Fruit fly (Drosophila melanogaster) whole organism, embryonic: ENCODE measurements around the gene CG1233.

ENCODE experiments used
- Bdp1 ChIP-seq: fragments of 200-800 bp; sonication (Bioruptor generic); optimal IDR thresholded peaks from 3 replicates; lab custom pipeline; 2016; ENCODE audit warnings: missing biosample characterization, missing genetic modification characterization
- Bgb ChIP-seq: fragments of 200-800 bp; sonication (Bioruptor generic); IDR thresholded peaks from 2 replicates; pipeline ENCODE4 v1.3.6; 2022; ENCODE audit warnings: missing biosample characterization, missing genetic modification characterization; ENCODE audit not compliant: partially characterized antibody
- CG10147 ChIP-seq: fragments of 200-800 bp; sonication (Bioruptor generic); optimal IDR thresholded peaks from 2 replicates; lab custom pipeline; 2019; ENCODE audit warnings: missing biosample characterization, mild to moderate bottlenecking, missing genetic modification characterization, moderate library complexity
- CG1024 ChIP-seq: fragments of 200-800 bp; sonication (Bioruptor generic); IDR thresholded peaks from 2 replicates; pipeline ENCODE4 v1.3.6; 2022; ENCODE audit warnings: missing biosample characterization, missing genetic modification characterization
- CG11560 ChIP-seq: fragments of 200-800 bp; sonication (Bioruptor generic); IDR thresholded peaks from 3 replicates; pipeline ENCODE4 v1.3.6; 2022; ENCODE audit warnings: missing biosample characterization, missing genetic modification characterization
- CG15011 ChIP-seq: fragments of 200-800 bp; sonication (Bioruptor generic); optimal IDR thresholded peaks from 3 replicates; lab custom pipeline; 2018; ENCODE audit warnings: missing biosample characterization, mild to moderate bottlenecking, missing genetic modification characterization
- CG15479 ChIP-seq: fragments of 200-800 bp; sonication (Bioruptor generic); optimal IDR thresholded peaks from 3 replicates; lab custom pipeline; 2019; ENCODE audit warnings: missing biosample characterization, mild to moderate bottlenecking, missing genetic modification characterization, moderate library complexity
- CG17328 ChIP-seq: fragments of 200-800 bp; sonication (Bioruptor generic); IDR thresholded peaks from 2 replicates; pipeline ENCODE4 v1.3.6; 2022; ENCODE audit warnings: missing biosample characterization, missing genetic modification characterization
- CG2199 ChIP-seq: fragments of 200-800 bp; sonication (Bioruptor generic); IDR thresholded peaks from 3 replicates; pipeline ENCODE4 v1.3.6; 2022; ENCODE audit warnings: missing biosample characterization, missing genetic modification characterization
- CG31224 ChIP-seq: fragments of 200-800 bp; sonication (Bioruptor generic); IDR thresholded peaks from 2 replicates; pipeline ENCODE4 v1.3.6; 2022; ENCODE audit warnings: missing biosample characterization, missing genetic modification characterization
- CG42726 ChIP-seq: fragments of 200-800 bp; sonication (Bioruptor generic); IDR thresholded peaks from 2 replicates; pipeline ENCODE4 v1.3.6; 2022; ENCODE audit warnings: missing biosample characterization, missing genetic modification characterization; ENCODE audit not compliant: partially characterized antibody
- CG4617 ChIP-seq: fragments of 200-800 bp; sonication (Bioruptor generic); optimal IDR thresholded peaks from 3 replicates; lab custom pipeline; 2016; ENCODE audit warnings: missing biosample characterization, missing genetic modification characterization, borderline replicate concordance
- CG6272 ChIP-seq: fragments of 200-800 bp; sonication (Bioruptor generic); IDR thresholded peaks from 2 replicates; pipeline ENCODE4 v1.3.6; 2022; ENCODE audit warnings: missing biosample characterization, missing genetic modification characterization
- CG7928 ChIP-seq: fragments of 200-800 bp; sonication (Bioruptor generic); optimal IDR thresholded peaks from 2 replicates; lab custom pipeline; 2017; ENCODE audit warnings: missing biosample characterization, mild to moderate bottlenecking, missing genetic modification characterization
- CG9437 ChIP-seq: fragments of 200-800 bp; sonication (Bioruptor generic); optimal IDR thresholded peaks from 2 replicates; lab custom pipeline; 2018; ENCODE audit warnings: missing biosample characterization, mild to moderate bottlenecking, missing genetic modification characterization
- CoRest ChIP-seq: fragments of 200-800 bp; sonication (Bioruptor generic); optimal IDR thresholded peaks from 3 replicates; lab custom pipeline; 2018; ENCODE audit warnings: missing biosample characterization, mild to moderate bottlenecking, missing genetic modification characterization, moderate library complexity
- D19B ChIP-seq: fragments of 200-800 bp; sonication (Bioruptor generic); optimal IDR thresholded peaks from 2 replicates; lab custom pipeline; 2017; ENCODE audit warnings: missing biosample characterization, mild to moderate bottlenecking, missing genetic modification characterization
- Dbx ChIP-seq: fragments of 200-800 bp; sonication (Bioruptor generic); IDR thresholded peaks from 3 replicates; pipeline ENCODE4 v1.3.6; 2022; ENCODE audit warnings: missing biosample characterization, missing genetic modification characterization
- Dll ChIP-seq: fragments of 200-800 bp; sonication (Bioruptor generic); IDR thresholded peaks from 4 replicates; pipeline ENCODE4 v1.3.6; 2022; ENCODE audit warnings: missing biosample characterization, missing genetic modification characterization; ENCODE audit not compliant: partially characterized antibody
- Doc3 ChIP-seq: fragments of 200-800 bp; sonication (Bioruptor generic); IDR thresholded peaks from 3 replicates; pipeline ENCODE4 v1.3.6; 2022; ENCODE audit warnings: missing biosample characterization, missing genetic modification characterization; ENCODE audit not compliant: partially characterized antibody
- E2f2 ChIP-seq: fragments of 200-800 bp; sonication (Bioruptor generic); IDR thresholded peaks from 2 replicates; pipeline ENCODE4 v1.3.6; 2022; ENCODE audit warnings: missing biosample characterization, missing genetic modification characterization
- Ets97D ChIP-seq: fragments of 200-800 bp; sonication (Bioruptor generic); optimal IDR thresholded peaks from 3 replicates; lab custom pipeline; 2016; ENCODE audit warnings: missing biosample characterization, missing genetic modification characterization
- HHEX ChIP-seq: fragments of 200-800 bp; sonication (Bioruptor generic); optimal IDR thresholded peaks from 3 replicates; lab custom pipeline; 2017; ENCODE audit warnings: missing biosample characterization, mild to moderate bottlenecking, missing genetic modification characterization, missing genetic modification reagents
- Kr ChIP-seq: fragments of 200-800 bp; sonication (Bioruptor generic); optimal IDR thresholded peaks from 2 replicates; lab custom pipeline; 2017; ENCODE audit warnings: missing biosample characterization, mild to moderate bottlenecking, missing genetic modification characterization
- Lhr ChIP-seq: fragments of 200-800 bp; sonication (Bioruptor generic); optimal IDR thresholded peaks from 3 replicates; lab custom pipeline; 2017; ENCODE audit warnings: mild to moderate bottlenecking, missing biosample characterization, missing genetic modification reagents, missing genetic modification characterization
- TFAM ChIP-seq: fragments of 200-800 bp; sonication (Bioruptor generic); optimal IDR thresholded peaks from 2 replicates; lab custom pipeline; 2017; ENCODE audit warnings: missing biosample characterization, missing genetic modification characterization, inconsistent platforms
- ase ChIP-seq: fragments of 200-800 bp; sonication (Bioruptor generic); IDR thresholded peaks from 3 replicates; pipeline ENCODE4 v1.3.6; 2022; ENCODE audit warnings: missing biosample characterization, missing genetic modification characterization
- bcd ChIP-seq: fragments of 200-800 bp; sonication (Bioruptor generic); optimal IDR thresholded peaks from 2 replicates; lab custom pipeline; 2017; ENCODE audit warnings: missing biosample characterization, mild to moderate bottlenecking, missing genetic modification characterization
- da ChIP-seq: fragments of 200-800 bp; sonication (Bioruptor generic); optimal IDR thresholded peaks from 2 replicates; lab custom pipeline; 2016; ENCODE audit warnings: missing biosample characterization, missing genetic modification characterization
- danr ChIP-seq: fragments of 200-800 bp; sonication (Bioruptor generic); IDR thresholded peaks from 2 replicates; pipeline ENCODE4 v1.3.6; 2022; ENCODE audit warnings: missing biosample characterization, missing genetic modification characterization
- dati ChIP-seq: fragments of 200-800 bp; sonication (Bioruptor generic); IDR thresholded peaks from 2 replicates; pipeline ENCODE4 v1.3.6; 2022; ENCODE audit warnings: missing biosample characterization, missing genetic modification characterization
- dm ChIP-seq: fragments of 200-800 bp; sonication (Bioruptor generic); optimal IDR thresholded peaks from 3 replicates; lab custom pipeline; 2016; ENCODE audit warnings: missing biosample characterization, missing genetic modification characterization
- hbn ChIP-seq: fragments of 200-800 bp; sonication (Bioruptor generic); IDR thresholded peaks from 2 replicates; pipeline ENCODE4 v1.3.6; 2022; ENCODE audit warnings: missing biosample characterization, missing genetic modification characterization; ENCODE audit not compliant: partially characterized antibody
- knrl ChIP-seq: fragments of 200-800 bp; sonication (Bioruptor generic); IDR thresholded peaks from 3 replicates; pipeline ENCODE4 v1.3.6; 2022; ENCODE audit warnings: missing biosample characterization, missing genetic modification characterization; ENCODE audit not compliant: partially characterized antibody
- lab ChIP-seq: fragments of 200-800 bp; sonication (Bioruptor generic); optimal IDR thresholded peaks from 3 replicates; lab custom pipeline; 2017; ENCODE audit warnings: missing biosample characterization, missing genetic modification characterization, mild to moderate bottlenecking, moderate library complexity, missing genetic modification reagents
- nau ChIP-seq: fragments of 200-800 bp; sonication (Bioruptor generic); optimal IDR thresholded peaks from 3 replicates; lab custom pipeline; 2017; ENCODE audit warnings: missing biosample characterization, mild to moderate bottlenecking, missing genetic modification characterization, missing genetic modification reagents
- nerfin-2 ChIP-seq: fragments of 200-800 bp; sonication (Bioruptor generic); IDR thresholded peaks from 2 replicates; pipeline ENCODE4 v1.3.6; 2022; ENCODE audit warnings: missing biosample characterization, missing genetic modification characterization; ENCODE audit not compliant: partially characterized antibody
- onecut ChIP-seq: fragments of 200-800 bp; sonication (Bioruptor generic); IDR thresholded peaks from 2 replicates; pipeline ENCODE4 v1.3.6; 2022; ENCODE audit warnings: missing biosample characterization, missing genetic modification characterization
- prd ChIP-seq, 3 experiments: fragments of >200 bp in 2 of 3; fragments of 200-800 bp in 1 of 3; sonication (Bioruptor generic) in 1 of 3; optimal IDR thresholded peaks in 2 of 3; IDR thresholded peaks in 1 of 3; 2 replicates in 2 of 3; 3 replicates in 1 of 3; pipeline versions ENCODE4 v1.3.6 to Lab custom; 2017 to 2022; ENCODE audit warnings: missing biosample characterization in 1 of 3, missing genetic modification characterization in 1 of 3
- rib ChIP-seq: fragments of 200-800 bp; sonication (Bioruptor generic); IDR thresholded peaks from 2 replicates; pipeline ENCODE4 v1.3.6; 2022; ENCODE audit warnings: missing biosample characterization, missing genetic modification characterization
- sisA ChIP-seq: fragments of 200-800 bp; sonication (Bioruptor generic); IDR thresholded peaks from 2 replicates; pipeline ENCODE4 v1.3.6; 2022; ENCODE audit warnings: missing biosample characterization, missing genetic modification characterization
- so ChIP-seq: fragments of 200-800 bp; sonication (Bioruptor generic); IDR thresholded peaks from 3 replicates; pipeline ENCODE4 v1.3.6; 2022; ENCODE audit warnings: missing biosample characterization, missing genetic modification characterization
- sob ChIP-seq: fragments of 200-800 bp; sonication (Bioruptor generic); IDR thresholded peaks from 2 replicates; pipeline ENCODE4 v1.3.6; 2022; ENCODE audit warnings: missing biosample characterization, missing genetic modification characterization
- tio ChIP-seq: fragments of 200-800 bp; sonication (Bioruptor generic); optimal IDR thresholded peaks from 2 replicates; lab custom pipeline; 2017; ENCODE audit warnings: missing biosample characterization, missing genetic modification characterization, inconsistent platforms
- trh ChIP-seq: fragments of 200-800 bp; sonication (Bioruptor generic); optimal IDR thresholded peaks from 2 replicates; lab custom pipeline; 2016; ENCODE audit warnings: missing biosample characterization, missing genetic modification characterization
- unpg ChIP-seq: fragments of 200-800 bp; sonication (Bioruptor generic); optimal IDR thresholded peaks from 3 replicates; lab custom pipeline; 2018; ENCODE audit warnings: missing biosample characterization, mild to moderate bottlenecking, missing genetic modification characterization, moderate library complexity
- vnd ChIP-seq: fragments of 200-800 bp; sonication (Bioruptor generic); IDR thresholded peaks from 3 replicates; pipeline ENCODE4 v1.3.6; 2022; ENCODE audit warnings: missing biosample characterization, missing genetic modification characterization; ENCODE audit not compliant: partially characterized antibody

Gene CG1233

DNA sequence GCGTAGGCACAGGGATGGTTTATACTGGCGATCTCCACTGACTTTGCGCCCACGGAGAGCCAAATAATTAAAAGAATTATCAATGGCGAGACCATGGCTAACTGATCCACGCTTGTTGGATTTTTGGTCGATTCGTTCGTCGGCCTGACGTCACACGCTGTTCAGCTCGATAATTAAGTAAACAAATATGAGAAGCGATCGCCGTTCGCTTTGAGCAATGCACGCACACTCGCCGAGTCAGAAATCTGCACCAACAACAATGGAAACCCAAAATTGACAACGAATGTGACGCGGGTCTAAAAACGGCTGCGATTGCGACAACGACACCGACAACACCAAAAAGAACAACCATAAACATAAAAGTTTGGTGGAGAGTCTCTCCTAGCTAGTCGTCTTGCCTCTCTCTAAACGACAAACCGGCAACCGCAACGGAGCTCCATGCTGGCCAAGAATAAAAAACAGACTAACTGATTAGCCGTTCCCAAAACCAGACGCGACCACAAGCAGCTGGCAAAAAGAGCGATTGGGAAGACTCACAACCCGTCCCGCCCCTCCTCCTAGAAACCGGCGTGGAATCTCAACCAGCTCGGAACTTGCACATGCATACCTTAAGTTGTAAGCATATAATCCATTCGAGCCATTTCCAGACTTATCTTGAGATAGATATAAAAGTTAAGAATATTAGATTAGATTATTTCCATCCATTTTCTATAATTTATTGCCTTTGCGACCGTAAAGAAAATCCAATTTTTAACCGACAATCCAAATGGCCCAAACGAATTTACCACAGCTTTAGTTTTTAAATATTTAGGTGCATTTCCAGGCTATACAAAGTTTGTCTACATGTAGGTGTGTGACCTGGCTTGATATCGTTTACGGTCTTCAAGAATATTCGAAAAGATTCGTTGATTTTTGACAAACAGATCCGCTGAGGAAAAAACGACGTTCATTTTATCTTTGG is 29.1 kb upstream of the CG1233 start, which contains the start of gene mthl9 (continued):
- TF ChIP-seq E2f2 (GFP tag; lab: Robert Waterston, UW) (peak; percentile 40; the same call in 1 of the 2 replicates), ase (no peak), prd (optimal IDR thresholded peaks at IDR 0.05; lab: Kevin White, UChicago) (no peak), prd (GFP tag; IDR thresholded peaks at IDR 0.05; lab: Robert Waterston, UW) (no peak), CG15479 (GFP tag; lab: Kevin White, UChicago) (no peak), Bdp1 (peak; percentile 2), Doc3 (no peak), knrl (GFP tag; lab: Robert Waterston, UW) (no peak), sob (GFP tag; lab: Robert Waterston, UW) (no peak; the same call in 1 of the 2 replicates), rib (GFP tag; lab: Robert Waterston, UW) (peak; percentile 33; the same call in 1 of the 2 replicates), unpg (no peak), CG31224 (GFP tag; lab: Robert Waterston, UW) (no peak), nerfin-2 (GFP tag; lab: Robert Waterston, UW) (no peak), lab (GFP tag; lab: Kevin White, UChicago) (no peak), onecut (0 out of 2 replicates have a peak, but pooled peaks have one; percentile 11), sisA (GFP tag; lab: Robert Waterston, UW) (no peak), hbn (GFP tag; lab: Robert Waterston, UW) (peak; percentile 49; the same call in 1 of the 2 replicates), CG9437 (GFP tag; lab: Kevin White, UChicago) (no peak), nau (GFP tag; lab: Kevin White, UChicago) (peak; percentile 45), Dll (GFP tag; lab: Robert Waterston, UW) (no peak), danr (no peak), bcd (GFP tag; lab: Kevin White, UChicago) (no peak), CG1024 (GFP tag; lab: Robert Waterston, UW) (no peak), TFAM (GFP tag; lab: Kevin White, UChicago) (no peak), CG17328 (no peak; the same call in 1 of the 2 replicates), D19B (GFP tag; lab: Kevin White, UChicago) (no peak), Lhr (GFP tag; lab: Kevin White, UChicago) (no peak), CG10147 (peak; percentile 27), da (GFP tag; lab: Kevin White, UChicago) (no peak), tio (no peak), dati (GFP tag; lab: Robert Waterston, UW) (no peak), so (GFP tag; lab: Robert Waterston, UW) (peak; percentile 74; the same call in 2 of the 3 replicates), CG4617 (GFP tag; lab: Kevin White, UChicago) (no peak), Kr (no peak), trh (no peak), Dbx (GFP tag; lab: Robert Waterston, UW) (0 out of 3 replicates have a peak, but pooled peaks have one; percentile 19), Ets97D (GFP tag; lab: Kevin White, UChicago) (peak; percentile 1), CG7928 (GFP tag; lab: Kevin White, UChicago) (no peak), CoRest (tag; lab: Kevin White, UChicago) (peak; percentile 17), CG11560 (no peak), vnd (GFP tag; lab: Robert Waterston, UW) (0 out of 3 replicates have a peak, but pooled peaks have one; percentile 26), CG15011 (no peak), dm (no peak), CG6272 (GFP tag; lab: Robert Waterston, UW) (no peak), HHEX (GFP tag; lab: Kevin White, UChicago) (no peak), CG2199 (GFP tag; lab: Robert Waterston, UW) (no peak), CG42726 (GFP tag; lab: Robert Waterston, UW) (no peak), Bgb (GFP tag; lab: Robert Waterston, UW) (peak; percentile 55)
